Fruit fly (Drosophila melanogaster): ENCODE data around the gene XNP.

XNP gene

dm6 chr3R:25490778-25491664 lies 8.4 kb upstream of the XNP start, which contains the start of the genes Gnpat and CG5112 (continued):
- TF ChIP-seq nom (GFP tag; optimal IDR thresholded peaks at IDR 0.05) (peak; percentile 79), Myb (GFP tag; optimal IDR thresholded peaks at IDR 0.05) (peak; percentile 5), CG6813 (GFP tag; optimal IDR thresholded peaks at IDR 0.05) (peak; percentile 55), mld (GFP tag; IDR thresholded peaks at IDR 0.05; ENCODE audit: partially characterized antibody) (peak; percentile 41; the same call in 1 of the 3 replicates), CG31365 (tag; optimal IDR thresholded peaks at IDR 0.05) (no peak), psq (GFP tag; optimal IDR thresholded peaks at IDR 0.05) (no peak), CG15601 (tag; optimal IDR thresholded peaks at IDR 0.05) (peak; percentile 58), gsb (GFP tag; IDR thresholded peaks at IDR 0.05) (peak; percentile 68), so (GFP tag; IDR thresholded peaks at IDR 0.05) (0 out of 3 replicates have a peak, but pooled peaks have one; percentile 38), cato (GFP tag; optimal IDR thresholded peaks at IDR 0.05; ENCODE audit: borderline replicate concordance) (no peak), CG2202 (tag; optimal IDR thresholded peaks at IDR 0.05) (no peak), CG14710 (tag; optimal IDR thresholded peaks at IDR 0.05) (peak; percentile 65), kah (GFP tag; optimal IDR thresholded peaks at IDR 0.05) (peak; percentile 11), sima (GFP tag; optimal IDR thresholded peaks at IDR 0.05) (no peak), disco-r (GFP tag; optimal IDR thresholded peaks at IDR 0.05) (no peak), lov (optimal IDR thresholded peaks at IDR 0.05) (no peak), lov (GFP tag; IDR thresholded peaks at IDR 0.05) (peak; percentile 85), ara (GFP tag; IDR thresholded peaks at IDR 0.05) (peak; percentile 81), B-H2 (GFP tag; optimal IDR thresholded peaks at IDR 0.05) (peak; percentile 83), Doc2 (GFP tag; IDR thresholded peaks at IDR 0.05) (no peak), Lhr (GFP tag; optimal IDR thresholded peaks at IDR 0.05) (no peak), CG3847 (GFP tag; IDR thresholded peaks at IDR 0.05) (peak; percentile 85), NK7.1 (GFP tag; optimal IDR thresholded peaks at IDR 0.05) (peak; percentile 9), CG10959 (GFP tag; IDR thresholded peaks at IDR 0.05) (peak; percentile 79), tna (GFP tag; IDR thresholded peaks at IDR 0.05; ENCODE audit: partially characterized antibody) (peak; percentile 46), HmgZ (tag; optimal IDR thresholded peaks at IDR 0.05) (peak; percentile 46), CG1603 (tag; optimal IDR thresholded peaks at IDR 0.05) (peak; percentile 89), CG7786 (GFP tag; optimal IDR thresholded peaks at IDR 0.05) (peak; percentile 50), zfh1 (GFP tag; IDR thresholded peaks at IDR 0.05) (peak; percentile 60; the same call in 2 of the 3 replicates), CG4707 (GFP tag; optimal IDR thresholded peaks at IDR 0.05) (no peak), CG6654 (GFP tag; optimal IDR thresholded peaks at IDR 0.05) (no peak), CG18011 (GFP tag; optimal IDR thresholded peaks at IDR 0.05) (peak; percentile 42), Dip3 (GFP tag; optimal IDR thresholded peaks at IDR 0.05) (no peak), CG7928 (GFP tag; optimal IDR thresholded peaks at IDR 0.05) (no peak), CG10654 (GFP tag; optimal IDR thresholded peaks at IDR 0.05) (peak; percentile 11), CG17328 (GFP tag; IDR thresholded peaks at IDR 0.05) (peak; percentile 61), Dfd (GFP tag; optimal IDR thresholded peaks at IDR 0.05) (peak in 1 of 2 experiments; percentile 12), Elba2 (GFP tag; optimal IDR thresholded peaks at IDR 0.05) (no peak), ewg (GFP tag; optimal IDR thresholded peaks at IDR 0.05) (peak; percentile 78), Asciz (GFP tag; optimal IDR thresholded peaks at IDR 0.05) (no peak), Xbp1 (GFP tag; optimal IDR thresholded peaks at IDR 0.05) (peak; percentile 72), bcd (GFP tag; optimal IDR thresholded peaks at IDR 0.05) (peak; percentile 43), Opbp (GFP tag; IDR thresholded peaks at IDR 0.05; ENCODE audit: partially characterized antibody) (peak; percentile 83), CHES-1-like (GFP tag; optimal IDR thresholded peaks at IDR 0.05) (peak; percentile 55), CG3065 (GFP tag; optimal IDR thresholded peaks at IDR 0.05) (no peak), slp2 (GFP tag; optimal IDR thresholded peaks at IDR 0.05) (peak; percentile 40), CG30431 (GFP tag; optimal IDR thresholded peaks at IDR 0.05) (peak; percentile 14), pb (GFP tag; optimal IDR thresholded peaks at IDR 0.05) (peak; percentile 58)

Measured in whole organism, embryonic.